Worm (Caenorhabditis elegans): Measurements from ENCODE around the gene C29F3.3.

DNA sequence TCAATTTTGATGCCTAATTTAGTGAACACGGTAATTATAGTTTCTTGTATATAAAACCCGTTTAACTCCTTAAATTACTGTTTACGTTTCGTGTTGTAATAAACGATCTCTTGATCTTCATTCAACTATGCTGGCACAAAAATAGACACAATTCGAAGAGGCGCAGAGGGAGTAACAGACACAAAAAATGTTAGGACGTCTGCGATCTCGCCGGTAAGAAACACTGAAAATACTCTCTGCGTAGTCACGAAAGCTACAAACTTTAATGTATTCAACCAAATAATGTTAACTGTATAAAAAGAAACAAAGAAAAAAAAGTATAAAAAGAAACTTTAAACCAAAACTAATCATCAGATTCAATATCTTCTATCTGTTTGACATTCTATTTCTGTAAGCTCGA, 33.7 kb upstream of the C29F3.3 start, which contains the start of gene dhs-23:
- TF ChIP-seq ceh-82 (tag; optimal IDR thresholded peaks at IDR 0.05) (no peak), elt-3 (tag; optimal IDR thresholded peaks at IDR 0.05) (no peak), nhr-28 (tag; optimal IDR thresholded peaks at IDR 0.05) (no peak), ztf-11 (tag; optimal IDR thresholded peaks at IDR 0.05) (no peak)

Measured in whole organism, L3 larva.